Fruit fly (Drosophila melanogaster) whole organism, wandering third instar larva: Measurements from ENCODE around the gene CG6933.

Source experiments
- Dif ChIP-seq: fragments of 200-275, 200-300 bp; sonication (Bioruptor generic); optimal IDR thresholded peaks from 2 replicates; lab custom pipeline; 2018; ENCODE audit warnings: missing biosample characterization, missing genetic modification characterization; ENCODE audit not compliant: partially characterized antibody
- Jra ChIP-seq: sonication (Bioruptor generic); optimal IDR thresholded peaks from 2 replicates; lab custom pipeline; 2016; ENCODE audit warnings: missing biosample characterization, missing genetic modification characterization
- Myc ChIP-seq: fragments of >200 bp; optimal IDR thresholded peaks from 2 replicates; lab custom pipeline; 2017
- ey ChIP-seq: fragments of 200-800 bp; sonication (Bioruptor generic); optimal IDR thresholded peaks from 2 replicates; lab custom pipeline; 2016; ENCODE audit warnings: missing biosample characterization, missing genetic modification characterization
- h ChIP-seq: fragments of 200-800 bp; sonication (Bioruptor generic); optimal IDR thresholded peaks from 3 replicates; lab custom pipeline; 2016; ENCODE audit warnings: missing biosample characterization, mild to moderate bottlenecking, missing genetic modification characterization
- psq ChIP-seq: fragments of 200-800 bp; sonication (Bioruptor generic); optimal IDR thresholded peaks from 3 replicates; lab custom pipeline; 2017; ENCODE audit warnings: missing biosample characterization, mild to moderate bottlenecking, missing genetic modification characterization, moderate library complexity
- rgr ChIP-seq: fragments of 200-800 bp; sonication (Bioruptor generic); optimal IDR thresholded peaks from 3 replicates; lab custom pipeline; 2016; ENCODE audit warnings: missing biosample characterization, mild to moderate bottlenecking, missing genetic modification characterization
- sage ChIP-seq: fragments of 200-800 bp; sonication (Bioruptor generic); optimal IDR thresholded peaks from 2 replicates; lab custom pipeline; 2016; ENCODE audit warnings: missing biosample characterization, mild to moderate bottlenecking, missing genetic modification characterization
- usp ChIP-seq: fragments of >200 bp; optimal IDR thresholded peaks from 2 replicates; lab custom pipeline; 2017; ENCODE audit warnings: missing biosample characterization, missing genetic modification characterization
- woc ChIP-seq: sonication (Bioruptor generic); optimal IDR thresholded peaks from 2 replicates; lab custom pipeline; 2016; ENCODE audit warnings: missing biosample characterization, mild to moderate bottlenecking, missing genetic modification characterization

dm6 chr3L:20230178-20230775, 10.1 kb upstream of the CG6933 start:
- TF ChIP-seq ey (GFP tag; lab: Kevin White, UChicago) (no peak), Myc (lab: Kevin White, UChicago) (no peak), Dif (GFP tag; lab: Kevin White, UChicago) (peak; percentile 80), rgr (GFP tag; lab: Kevin White, UChicago) (no peak), woc (no peak), sage (no peak), Jra (GFP tag; lab: Kevin White, UChicago) (no peak), h (GFP tag; lab: Kevin White, UChicago) (no peak), usp (GFP tag; lab: Kevin White, UChicago) (no peak), psq (GFP tag; lab: Kevin White, UChicago) (no peak)
